Fruit fly (Drosophila melanogaster) whole organism, embryonic: ENCODE data around the gene Mical.

Experiments used
- Aef1 ChIP-seq: fragments of 200-800 bp; sonication (Bioruptor generic); IDR thresholded peaks from 3 replicates; pipeline ENCODE4 v1.3.6; 2022; ENCODE audit warnings: missing biosample characterization, missing genetic modification characterization
- Blimp-1 ChIP-seq: fragments of 200-800 bp; sonication (Bioruptor generic); optimal IDR thresholded peaks from 3 replicates; lab custom pipeline; 2018; ENCODE audit warnings: missing biosample characterization, missing genetic modification characterization, mild to moderate bottlenecking, moderate library complexity, missing genetic modification reagents
- CG10147 ChIP-seq: fragments of 200-800 bp; sonication (Bioruptor generic); optimal IDR thresholded peaks from 2 replicates; lab custom pipeline; 2019; ENCODE audit warnings: missing biosample characterization, mild to moderate bottlenecking, missing genetic modification characterization, moderate library complexity
- CG10209 ChIP-seq: fragments of 200-800 bp; sonication (Bioruptor generic); optimal IDR thresholded peaks from 3 replicates; lab custom pipeline; 2017; ENCODE audit warnings: missing biosample characterization, mild to moderate bottlenecking, missing genetic modification characterization, missing genetic modification reagents
- CG11504 ChIP-seq: fragments of 200-800 bp; sonication (Bioruptor generic); optimal IDR thresholded peaks from 3 replicates; lab custom pipeline; 2019; ENCODE audit warnings: missing biosample characterization, mild to moderate bottlenecking, missing genetic modification characterization, moderate library complexity
- CG31388 ChIP-seq: fragments of 200-800 bp; sonication (Bioruptor generic); optimal IDR thresholded peaks from 2 replicates; lab custom pipeline; 2016; ENCODE audit warnings: missing biosample characterization, missing genetic modification characterization
- CG3995 ChIP-seq: fragments of 200-800 bp; sonication (Bioruptor generic); optimal IDR thresholded peaks from 3 replicates; lab custom pipeline; 2016; ENCODE audit warnings: missing biosample characterization, missing genetic modification characterization
- CG42726 ChIP-seq: fragments of 200-800 bp; sonication (Bioruptor generic); IDR thresholded peaks from 2 replicates; pipeline ENCODE4 v1.3.6; 2022; ENCODE audit warnings: missing biosample characterization, missing genetic modification characterization; ENCODE audit not compliant: partially characterized antibody
- CG4404 ChIP-seq: fragments of 200-800 bp; sonication (Bioruptor generic); IDR thresholded peaks from 2 replicates; pipeline ENCODE4 v1.3.6; 2022; ENCODE audit warnings: missing biosample characterization, missing genetic modification characterization
- CG6175 ChIP-seq: fragments of 200-800 bp; sonication (Bioruptor generic); IDR thresholded peaks from 3 replicates; pipeline ENCODE4 v1.3.6; 2022; ENCODE audit warnings: missing biosample characterization, missing genetic modification characterization
- CG6791 ChIP-seq: fragments of 200-800 bp; sonication (Bioruptor generic); IDR thresholded peaks from 3 replicates; pipeline ENCODE4 v1.3.6; 2022; ENCODE audit warnings: missing biosample characterization, missing genetic modification characterization; ENCODE audit not compliant: partially characterized antibody
- CG8924 ChIP-seq: fragments of 200-800 bp; optimal IDR thresholded peaks from 3 replicates; lab custom pipeline; 2019; ENCODE audit warnings: missing biosample characterization, mild to moderate bottlenecking, missing genetic modification characterization, moderate library complexity
- Camta ChIP-seq: fragments of 200-800 bp; sonication (Bioruptor generic); optimal IDR thresholded peaks from 2 replicates; lab custom pipeline; 2016; ENCODE audit warnings: missing biosample characterization, missing genetic modification characterization
- D19B ChIP-seq: fragments of 200-800 bp; sonication (Bioruptor generic); optimal IDR thresholded peaks from 2 replicates; lab custom pipeline; 2017; ENCODE audit warnings: missing biosample characterization, mild to moderate bottlenecking, missing genetic modification characterization
- Dll ChIP-seq: fragments of 200-800 bp; sonication (Bioruptor generic); IDR thresholded peaks from 4 replicates; pipeline ENCODE4 v1.3.6; 2022; ENCODE audit warnings: missing biosample characterization, missing genetic modification characterization; ENCODE audit not compliant: partially characterized antibody
- Doc2 ChIP-seq: fragments of 200-800 bp; sonication (Bioruptor generic); IDR thresholded peaks from 2 replicates; pipeline ENCODE4 v1.3.6; 2022; ENCODE audit warnings: missing biosample characterization, missing genetic modification characterization
- Eip74EF ChIP-seq, 2 experiments: fragments of 200-800 bp in 1 of 2; fragments of >200 bp in 1 of 2; sonication (Bioruptor generic) in 1 of 2; optimal IDR thresholded peaks; 2 replicates each; lab custom pipeline; 2017 to 2019; ENCODE audit warnings: missing biosample characterization in 2 of 2, missing genetic modification characterization in 2 of 2, mild to moderate bottlenecking in 1 of 2, moderate library complexity in 1 of 2
- Gug ChIP-seq: fragments of 200-800 bp; sonication (Bioruptor generic); IDR thresholded peaks from 4 replicates; pipeline ENCODE4 v1.3.6; 2022; ENCODE audit warnings: missing biosample characterization, missing genetic modification characterization
- HLH3B ChIP-seq: fragments of 200-800 bp; sonication (Bioruptor generic); IDR thresholded peaks from 2 replicates; pipeline ENCODE4 v1.3.6; 2022; ENCODE audit warnings: missing biosample characterization, missing genetic modification characterization
- HLH54F ChIP-seq: fragments of 200-800 bp; sonication (Bioruptor generic); optimal IDR thresholded peaks from 3 replicates; lab custom pipeline; 2016; ENCODE audit warnings: missing biosample characterization, missing genetic modification characterization
- Jarid2 ChIP-seq: fragments of 200-800 bp; sonication (Bioruptor generic); optimal IDR thresholded peaks from 3 replicates; lab custom pipeline; 2017; ENCODE audit warnings: mild to moderate bottlenecking, missing biosample characterization, missing genetic modification reagents, missing genetic modification characterization
- Lim3 ChIP-seq: fragments of 200-800 bp; sonication (Bioruptor generic); IDR thresholded peaks from 2 replicates; pipeline ENCODE4 v1.3.6; 2022; ENCODE audit warnings: missing biosample characterization, missing genetic modification characterization
- Opbp ChIP-seq: fragments of 200-800 bp; sonication (Bioruptor generic); IDR thresholded peaks from 3 replicates; pipeline ENCODE4 v1.3.6; 2022; ENCODE audit warnings: missing biosample characterization, missing genetic modification characterization; ENCODE audit not compliant: partially characterized antibody
- Optix ChIP-seq: fragments of 200-800 bp; sonication (Bioruptor generic); IDR thresholded peaks from 3 replicates; pipeline ENCODE4 v1.3.6; 2022; ENCODE audit warnings: missing biosample characterization, missing genetic modification characterization
- Sox102F ChIP-seq: fragments of 200-800 bp; sonication (Bioruptor generic); optimal IDR thresholded peaks from 2 replicates; lab custom pipeline; 2018; ENCODE audit warnings: missing biosample characterization, mild to moderate bottlenecking, missing genetic modification characterization, moderate library complexity
- amos ChIP-seq: fragments of 200-800 bp; sonication (Bioruptor generic); IDR thresholded peaks from 2 replicates; pipeline ENCODE4 v1.3.6; 2022; ENCODE audit warnings: missing biosample characterization, missing genetic modification characterization; ENCODE audit not compliant: partially characterized antibody
- ap ChIP-seq: fragments of 200-800 bp; sonication (Bioruptor generic); IDR thresholded peaks from 2 replicates; pipeline ENCODE4 v1.3.6; 2022; ENCODE audit warnings: missing biosample characterization, missing genetic modification characterization
- ash1 ChIP-seq: fragments of 200-800 bp; sonication (Bioruptor generic); optimal IDR thresholded peaks from 2 replicates; lab custom pipeline; 2018; ENCODE audit warnings: missing biosample characterization, mild to moderate bottlenecking, missing genetic modification characterization
- caup ChIP-seq: fragments of 200-800 bp; sonication (Bioruptor generic); optimal IDR thresholded peaks from 3 replicates; lab custom pipeline; 2017; ENCODE audit warnings: missing biosample characterization, mild to moderate bottlenecking, missing genetic modification characterization, moderate library complexity; ENCODE audit not compliant: severe bottlenecking
- cg ChIP-seq: fragments of 200-800 bp; sonication (Bioruptor generic); optimal IDR thresholded peaks from 3 replicates; lab custom pipeline; 2019; ENCODE audit warnings: missing biosample characterization, mild to moderate bottlenecking, missing genetic modification characterization, moderate library complexity
- ci ChIP-seq: fragments of 200-800 bp; sonication (Bioruptor generic); IDR thresholded peaks from 3 replicates; pipeline ENCODE4 v1.3.6; 2022; ENCODE audit warnings: missing biosample characterization, missing genetic modification characterization
- crol ChIP-seq: fragments of 200-800 bp; sonication (Bioruptor generic); IDR thresholded peaks from 2 replicates; pipeline ENCODE4 v1.3.6; 2022; ENCODE audit warnings: missing biosample characterization, missing genetic modification characterization
- da ChIP-seq: fragments of 200-800 bp; sonication (Bioruptor generic); optimal IDR thresholded peaks from 2 replicates; lab custom pipeline; 2016; ENCODE audit warnings: missing biosample characterization, missing genetic modification characterization
- fd102C ChIP-seq: fragments of 200-800 bp; sonication (Bioruptor generic); optimal IDR thresholded peaks from 2 replicates; lab custom pipeline; 2018; ENCODE audit warnings: missing biosample characterization, mild to moderate bottlenecking, missing genetic modification characterization, moderate library complexity
- gsb ChIP-seq: fragments of 200-800 bp; sonication (Bioruptor generic); IDR thresholded peaks from 2 replicates; pipeline ENCODE4 v1.3.6; 2022; ENCODE audit warnings: missing biosample characterization, missing genetic modification characterization
- gsb-n ChIP-seq: fragments of 200-800 bp; sonication (Bioruptor generic); optimal IDR thresholded peaks from 3 replicates; lab custom pipeline; 2018; ENCODE audit warnings: missing biosample characterization, mild to moderate bottlenecking, missing genetic modification characterization
- h ChIP-seq: fragments of >200 bp; optimal IDR thresholded peaks from 2 replicates; lab custom pipeline; 2017
- hbn ChIP-seq: fragments of 200-800 bp; sonication (Bioruptor generic); IDR thresholded peaks from 2 replicates; pipeline ENCODE4 v1.3.6; 2022; ENCODE audit warnings: missing biosample characterization, missing genetic modification characterization; ENCODE audit not compliant: partially characterized antibody
- her ChIP-seq: fragments of 200-800 bp; sonication (Bioruptor generic); optimal IDR thresholded peaks from 2 replicates; lab custom pipeline; 2016; ENCODE audit warnings: missing biosample characterization, missing genetic modification characterization
- lola ChIP-seq, 3 experiments: fragments of >200 bp in 2 of 3; fragments of 200-800 bp in 1 of 3; sonication (Bioruptor generic) in 1 of 3; optimal IDR thresholded peaks; 2 replicates each; lab custom pipeline; 2017 to 2019; ENCODE audit warnings: missing biosample characterization in 3 of 3, missing genetic modification characterization in 3 of 3, mild to moderate bottlenecking in 1 of 3, moderate library complexity in 1 of 3
- nerfin-1 ChIP-seq: fragments of 200-800 bp; sonication (Bioruptor generic); optimal IDR thresholded peaks from 3 replicates; lab custom pipeline; 2019; ENCODE audit warnings: missing biosample characterization, mild to moderate bottlenecking, missing genetic modification characterization, moderate library complexity
- pita ChIP-seq: fragments of 200-800 bp; sonication (Bioruptor generic); optimal IDR thresholded peaks from 2 replicates; lab custom pipeline; 2017; ENCODE audit warnings: missing biosample characterization, mild to moderate bottlenecking, missing genetic modification characterization
- pnt ChIP-seq: fragments of 200-800 bp; sonication (Bioruptor generic); optimal IDR thresholded peaks from 3 replicates; lab custom pipeline; 2016; ENCODE audit warnings: missing biosample characterization, missing genetic modification characterization
- pros ChIP-seq: fragments of 200-800 bp; sonication (Bioruptor generic); optimal IDR thresholded peaks from 3 replicates; lab custom pipeline; 2019; ENCODE audit warnings: missing biosample characterization, mild to moderate bottlenecking, missing genetic modification characterization, moderate library complexity
- row ChIP-seq: fragments of 200-800 bp; sonication (Bioruptor generic); IDR thresholded peaks from 3 replicates; pipeline ENCODE4 v1.3.6; 2022; ENCODE audit warnings: missing biosample characterization, missing genetic modification characterization
- sens-2 ChIP-seq: fragments of 200-800 bp; sonication (Bioruptor generic); IDR thresholded peaks from 2 replicates; pipeline ENCODE4 v1.3.6; 2022; ENCODE audit warnings: missing biosample characterization, missing genetic modification characterization
- sob ChIP-seq: fragments of 200-800 bp; sonication (Bioruptor generic); IDR thresholded peaks from 2 replicates; pipeline ENCODE4 v1.3.6; 2022; ENCODE audit warnings: missing biosample characterization, missing genetic modification characterization
- tio ChIP-seq: fragments of 200-800 bp; sonication (Bioruptor generic); optimal IDR thresholded peaks from 2 replicates; lab custom pipeline; 2017; ENCODE audit warnings: missing biosample characterization, missing genetic modification characterization, inconsistent platforms
- usp ChIP-seq: fragments of >200 bp; optimal IDR thresholded peaks from 2 replicates; lab custom pipeline; 2017; ENCODE audit warnings: missing biosample characterization, missing genetic modification characterization

Gene Mical

DNA sequence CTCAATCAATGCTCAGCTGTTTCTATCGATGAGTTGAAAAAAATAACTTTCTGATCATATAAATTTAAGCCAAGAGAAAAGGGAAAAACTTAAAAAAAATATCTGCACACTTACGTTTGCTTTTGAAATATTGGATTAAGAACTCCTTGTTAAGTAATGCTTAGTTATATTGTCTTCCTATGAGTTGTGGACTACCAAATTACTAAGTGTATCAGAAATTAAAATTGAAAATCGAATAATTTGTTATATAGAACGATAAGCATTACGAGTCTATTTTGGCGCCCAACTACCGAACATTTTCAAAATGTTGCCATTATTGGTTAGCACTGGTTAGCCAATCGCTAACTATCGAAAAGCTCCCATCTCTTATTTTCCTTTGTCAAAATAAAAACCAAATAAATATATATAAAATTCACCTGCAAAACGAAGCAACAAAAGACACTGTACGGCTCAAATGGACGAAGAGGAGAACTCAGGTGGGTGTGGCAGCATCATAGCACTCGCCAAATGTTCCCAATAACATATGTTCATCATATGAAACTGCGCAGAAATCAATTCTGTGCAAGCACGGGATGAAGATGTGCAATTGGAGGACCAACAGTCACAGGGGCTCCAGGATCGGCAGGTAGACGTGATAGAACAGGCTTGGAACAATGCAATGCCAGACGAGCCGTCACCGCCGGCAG is 6.3 kb upstream of the Mical start, which contains the start of gene ohgt (continued):
- TF ChIP-seq sob (GFP tag; lab: Robert Waterston, UW) (no peak), row (peak; percentile 49), nerfin-1 (peak; percentile 8), amos (GFP tag; lab: Robert Waterston, UW) (peak; percentile 29; the same call in 1 of the 2 replicates), tio (GFP tag; lab: Kevin White, UChicago) (no peak), h (no peak), her (GFP tag; lab: Kevin White, UChicago) (no peak), pnt (GFP tag; lab: Kevin White, UChicago) (no peak), CG4404 (no peak), Doc2 (no peak), CG3995 (GFP tag; lab: Kevin White, UChicago) (no peak), pita (GFP tag; lab: Kevin White, UChicago) (no peak), ap (GFP tag; lab: Robert Waterston, UW) (no peak), Dll (GFP tag; lab: Robert Waterston, UW) (0 out of 4 replicates have a peak, but pooled peaks have one; percentile 50), CG8924 (tag; lab: Kevin White, UChicago) (peak; percentile 23), gsb (GFP tag; lab: Robert Waterston, UW) (no peak), lola (GFP tag; optimal IDR thresholded peaks at IDR 0.05; lab: Kevin White, UChicago) (peak in 1 of 3 experiments; percentile 3), hbn (no peak), CG31388 (GFP tag; lab: Kevin White, UChicago) (no peak), Gug (GFP tag; lab: Robert Waterston, UW) (no peak), fd102C (GFP tag; lab: Kevin White, UChicago) (no peak), CG42726 (no peak), sens-2 (GFP tag; lab: Robert Waterston, UW) (no peak), Blimp-1 (GFP tag; lab: Kevin White, UChicago) (no peak), CG6791 (GFP tag; lab: Robert Waterston, UW) (0 out of 3 replicates have a peak, but pooled peaks have one; percentile 21), Jarid2 (no peak), HLH3B (GFP tag; lab: Robert Waterston, UW) (no peak), Camta (GFP tag; lab: Kevin White, UChicago) (no peak), caup (GFP tag; lab: Kevin White, UChicago) (no peak), usp (GFP tag; lab: Kevin White, UChicago) (no peak), ci (GFP tag; lab: Robert Waterston, UW) (no peak), Lim3 (GFP tag; lab: Robert Waterston, UW) (no peak), CG10209 (GFP tag; lab: Kevin White, UChicago) (no peak), cg (GFP tag; lab: Kevin White, UChicago) (no peak), da (GFP tag; lab: Kevin White, UChicago) (no peak), ash1 (GFP tag; lab: Kevin White, UChicago) (no peak), Opbp (GFP tag; lab: Robert Waterston, UW) (peak; percentile 29; the same call in 1 of the 3 replicates), CG6175 (GFP tag; lab: Robert Waterston, UW) (no peak), HLH54F (GFP tag; lab: Kevin White, UChicago) (no peak), Sox102F (GFP tag; lab: Kevin White, UChicago) (no peak), crol (peak; percentile 37; the same call in 1 of the 2 replicates), Eip74EF (GFP tag; optimal IDR thresholded peaks at IDR 0.05; lab: Kevin White, UChicago) (peak in 1 of 2 experiments; percentile 6), Optix (GFP tag; lab: Robert Waterston, UW) (no peak), CG11504 (tag; lab: Kevin White, UChicago) (peak; percentile 50), Aef1 (GFP tag; lab: Robert Waterston, UW) (no peak), CG10147 (no peak), pros (GFP tag; lab: Kevin White, UChicago) (no peak), gsb-n (tag; lab: Kevin White, UChicago) (no peak), D19B (GFP tag; lab: Kevin White, UChicago) (no peak)
